Worm (Caenorhabditis elegans): ENCODE measurements around the gene F32D8.2.

The F32D8.2 gene

ce11 chrV:10858340-10858739 lies 25.2 kb upstream of the F32D8.2 start (continued):
- TF ChIP-seq mel-28 (tag; optimal IDR thresholded peaks at IDR 0.05; ENCODE audit: borderline replicate concordance): no peak
- TF ChIP-seq lin-54 (GFP tag; optimal IDR thresholded peaks at IDR 0.05): peak; percentile 52
- no peak for TF ChIP-seq akir-1 (GFP tag; optimal IDR thresholded peaks at IDR 0.05)
- no peak for TF ChIP-seq ztf-25 (GFP tag; IDR thresholded peaks at IDR 0.05)
- TF ChIP-seq F22D6.2 (tag; optimal IDR thresholded peaks at IDR 0.05): no peak
- peak; percentile 96 for TF ChIP-seq zfh-2 (GFP tag; conservative IDR thresholded peaks at IDR 0.05)
- TF ChIP-seq cebp-1 (GFP tag; IDR thresholded peaks at IDR 0.05): no peak
- peak; percentile 77 for TF ChIP-seq cebp-1 (tag; optimal IDR thresholded peaks at IDR 0.05)
- TF ChIP-seq attf-3 (GFP tag; conservative IDR thresholded peaks at IDR 0.05): no peak
- no peak for TF ChIP-seq Y53F4B.3 (GFP tag; IDR thresholded peaks at IDR 0.05)
- peak; percentile 67 for TF ChIP-seq lin-40 (tag; optimal IDR thresholded peaks at IDR 0.05)
- no peak for TF ChIP-seq F52B5.7 (tag; optimal IDR thresholded peaks at IDR 0.05)
- peak; percentile 72 for TF ChIP-seq ceh-27 (GFP tag; optimal IDR thresholded peaks at IDR 0.05)
- TF ChIP-seq B0261.1 (tag; optimal IDR thresholded peaks at IDR 0.05): no peak
- TF ChIP-seq egrh-3 (GFP tag; IDR thresholded peaks at IDR 0.05): peak; percentile 66
- no peak for TF ChIP-seq rpc-1 (optimal IDR thresholded peaks at IDR 0.05)
- TF ChIP-seq rpc-1 (tag; optimal IDR thresholded peaks at IDR 0.05): no peak
- TF ChIP-seq nfyb-1 (GFP tag; IDR thresholded peaks at IDR 0.05): peak; percentile 57; the same call in 1 of the 2 replicates
- TF ChIP-seq ztf-3 (GFP tag; optimal IDR thresholded peaks at IDR 0.05): no peak
- TF ChIP-seq let-526 (GFP tag; IDR thresholded peaks at IDR 0.05): no peak
- TF ChIP-seq hrde-1 (tag; optimal IDR thresholded peaks at IDR 0.05; ENCODE audit: borderline replicate concordance): no peak
- TF ChIP-seq aptf-3 (GFP tag; IDR thresholded peaks at IDR 0.05): no peak
- no peak for TF ChIP-seq sptf-2 (GFP tag; optimal IDR thresholded peaks at IDR 0.05)
- TF ChIP-seq atf-7 (tag; optimal IDR thresholded peaks at IDR 0.05): peak; percentile 54
- no peak for TF ChIP-seq hlh-26 (GFP tag; conservative IDR thresholded peaks at IDR 0.05)
- TF ChIP-seq F33H1.4 (GFP tag; IDR thresholded peaks at IDR 0.05): no peak
- TF ChIP-seq ccch-3 (GFP tag; optimal IDR thresholded peaks at IDR 0.05): no peak
- no peak for TF ChIP-seq fkh-3 (tag; optimal IDR thresholded peaks at IDR 0.05)
- no peak for TF ChIP-seq mxl-1 (tag; optimal IDR thresholded peaks at IDR 0.05)
- TF ChIP-seq snpc-3.4 (tag; optimal IDR thresholded peaks at IDR 0.05): no peak
- TF ChIP-seq pbrm-1 (GFP tag; IDR thresholded peaks at IDR 0.05): no peak
- no peak for TF ChIP-seq nfya-1 (tag; optimal IDR thresholded peaks at IDR 0.05; ENCODE audit: borderline replicate concordance, insufficient read depth)
- 0 out of 2 replicates have a peak, but pooled peaks have one; percentile 49 for TF ChIP-seq lin-26 (GFP tag; IDR thresholded peaks at IDR 0.05)
- TF ChIP-seq nhr-179 (tag; optimal IDR thresholded peaks at IDR 0.05): no peak
- TF ChIP-seq ztf-6 (GFP tag; IDR thresholded peaks at IDR 0.05): no peak
- no peak for TF ChIP-seq Y53G8AR.9 (GFP tag; conservative IDR thresholded peaks at IDR 0.05)
- TF ChIP-seq ztf-26 (tag; optimal IDR thresholded peaks at IDR 0.05): peak; percentile 34
- TF ChIP-seq ztf-28 (GFP tag; IDR thresholded peaks at IDR 0.05): no peak
- TF ChIP-seq ceh-100 (GFP tag; IDR thresholded peaks at IDR 0.05): no peak
- no peak for TF ChIP-seq pha-4 (tag; optimal IDR thresholded peaks at IDR 0.05)
- no peak for TF ChIP-seq attf-6 (GFP tag; IDR thresholded peaks at IDR 0.05)
- TF ChIP-seq F55B11.4 (tag; optimal IDR thresholded peaks at IDR 0.05; ENCODE audit: borderline replicate concordance, insufficient read depth): no peak
- peak; percentile 39 for TF ChIP-seq ztf-22 (GFP tag; optimal IDR thresholded peaks at IDR 0.05)
- TF ChIP-seq B0336.3 (GFP tag; IDR thresholded peaks at IDR 0.05): 0 out of 2 replicates have a peak, but pooled peaks have one; percentile 52
- no peak for TF ChIP-seq D2030.7 (GFP tag; IDR thresholded peaks at IDR 0.05)
- no peak for TF ChIP-seq F23B12.7 (tag; optimal IDR thresholded peaks at IDR 0.05; ENCODE audit: insufficient read depth)

All from whole organism, young adult.